ENCODE assay signal across 1 fruit fly cellular context in the genomic region with DNA sequence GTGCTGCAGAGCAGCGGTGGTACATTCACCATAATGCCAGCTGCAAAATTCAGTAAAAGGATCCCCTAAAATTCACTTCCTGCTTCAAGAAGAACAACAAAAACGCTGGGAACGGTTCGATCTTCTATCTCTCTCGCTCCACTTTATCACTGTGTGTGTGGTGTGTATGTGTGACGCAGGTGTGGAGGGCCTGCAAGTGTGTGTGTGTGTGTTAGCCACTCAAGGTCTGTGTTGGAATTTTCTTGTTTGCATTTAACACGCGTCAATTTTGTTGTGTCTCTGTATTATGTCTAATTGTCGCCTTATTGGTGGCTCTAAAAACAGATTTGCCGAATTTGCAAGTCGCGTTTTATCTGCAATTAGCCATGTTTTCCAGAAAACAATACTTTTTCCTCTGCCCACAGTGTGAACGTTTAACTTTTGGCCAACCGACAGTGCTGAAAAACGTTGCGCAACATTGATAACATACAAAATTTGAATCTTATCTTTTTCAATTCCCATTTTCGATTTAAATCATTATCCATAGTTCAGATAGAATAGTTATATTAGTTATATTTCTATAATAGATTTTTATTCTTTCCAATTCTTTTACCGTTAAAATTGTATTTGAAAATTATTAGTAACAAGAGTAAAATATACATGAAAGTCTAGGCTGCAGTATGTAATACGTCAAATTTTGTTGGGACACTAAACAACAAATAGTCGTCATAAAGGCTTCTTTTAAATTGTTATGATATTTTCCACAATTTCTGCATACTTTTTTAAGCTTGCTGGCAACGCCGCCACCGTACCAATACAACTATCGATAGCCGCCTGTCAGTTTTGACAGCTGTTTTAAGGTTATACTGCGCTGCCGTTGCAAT.
TF ChIP-seq lines count a peak whose summit lies in the region.

Afti (minus strand) TSS at position 440 of the 863 bp plus-strand sequence.
ATPsynE (plus strand) TSS at position 698 of the 863 bp plus-strand sequence.

TF ChIP-seq in whole organism, embryonic, 481 proteins besides CTCF, POLR2A, EP300 and RAD21 (continued from another document and continues in another):
- TF ChIP-seq HLHmδ (GFP tag; optimal IDR thresholded peaks at IDR 0.05; lab: Kevin White, UChicago) (no peak), Meics (GFP tag; optimal IDR thresholded peaks at IDR 0.05; lab: Kevin White, UChicago) (peak; percentile 56), gro (GFP tag; optimal IDR thresholded peaks at IDR 0.05; lab: Kevin White, UChicago) (peak; percentile 49), CG6689 (GFP tag; IDR thresholded peaks at IDR 0.05; lab: Robert Waterston, UW) (peak; percentile 54), D19B (GFP tag; optimal IDR thresholded peaks at IDR 0.05; lab: Kevin White, UChicago) (peak; percentile 48), br (optimal IDR thresholded peaks at IDR 0.05; lab: Kevin White, UChicago) (no peak), CG32772 (GFP tag; IDR thresholded peaks at IDR 0.05; lab: Robert Waterston, UW) (peak; percentile 68), CG31441 (GFP tag; IDR thresholded peaks at IDR 0.05; lab: Robert Waterston, UW) (no peak), nerfin-2 (GFP tag; IDR thresholded peaks at IDR 0.05; lab: Robert Waterston, UW; ENCODE audit: partially characterized antibody) (0 out of 2 replicates have a peak, but pooled peaks have one; percentile 28), Xrp1 (GFP tag; IDR thresholded peaks at IDR 0.05; lab: Robert Waterston, UW) (peak; percentile 65; the same call in 1 of the 2 replicates), Fer2 (tag; optimal IDR thresholded peaks at IDR 0.05; lab: Kevin White, UChicago) (peak; percentile 71), sr (GFP tag; IDR thresholded peaks at IDR 0.05; lab: Robert Waterston, UW) (no peak), hbn (GFP tag; IDR thresholded peaks at IDR 0.05; lab: Robert Waterston, UW; ENCODE audit: partially characterized antibody) (peak; percentile 35), ttk (GFP tag; IDR thresholded peaks at IDR 0.05; lab: Robert Waterston, UW) (peak; percentile 72), CG13123 (GFP tag; optimal IDR thresholded peaks at IDR 0.05; lab: Kevin White, UChicago) (no peak), vnd (GFP tag; IDR thresholded peaks at IDR 0.05; lab: Robert Waterston, UW; ENCODE audit: partially characterized antibody) (peak; percentile 46; the same call in 1 of the 3 replicates), gfzf (GFP tag; optimal IDR thresholded peaks at IDR 0.05; lab: Kevin White, UChicago) (peak; percentile 53), lab (GFP tag; optimal IDR thresholded peaks at IDR 0.05; lab: Kevin White, UChicago) (no peak), maf-S (GFP tag; optimal IDR thresholded peaks at IDR 0.05; lab: Kevin White, UChicago) (peak; percentile 37), Gug (GFP tag; IDR thresholded peaks at IDR 0.05; lab: Robert Waterston, UW) (peak; percentile 84), CG4854 (GFP tag; optimal IDR thresholded peaks at IDR 0.05; lab: Kevin White, UChicago) (peak; percentile 57), Pdp1 (GFP tag; optimal IDR thresholded peaks at IDR 0.05; lab: Kevin White, UChicago) (peak; percentile 60 to 76), CG11560 (tag; IDR thresholded peaks at IDR 0.05; lab: Robert Waterston, UW) (peak; percentile 54; the same call in 1 of the 3 replicates), CkIIα-i1 (GFP tag; IDR thresholded peaks at IDR 0.05; lab: Robert Waterston, UW) (no peak), CG6272 (GFP tag; IDR thresholded peaks at IDR 0.05; lab: Robert Waterston, UW) (peak; percentile 67), HLH3B (GFP tag; IDR thresholded peaks at IDR 0.05; lab: Robert Waterston, UW) (peak; percentile 66), esg (GFP tag; conservative IDR thresholded peaks at IDR 0.05; lab: Robert Waterston, UW) (0 out of 2 replicates have a peak, but pooled peaks have one; percentile 12), Oaz (GFP tag; IDR thresholded peaks at IDR 0.05; lab: Robert Waterston, UW) (0 out of 2 replicates have a peak, but pooled peaks have one; percentile 11), sima (GFP tag; optimal IDR thresholded peaks at IDR 0.05; lab: Kevin White, UChicago) (no peak), pzg (GFP tag; optimal IDR thresholded peaks at IDR 0.05; lab: Kevin White, UChicago) (peak; percentile 76), Dll (GFP tag; IDR thresholded peaks at IDR 0.05; lab: Robert Waterston, UW; ENCODE audit: partially characterized antibody) (peak; percentile 53; the same call in 3 of the 4 replicates), CG9932 (GFP tag; IDR thresholded peaks at IDR 0.05; lab: Robert Waterston, UW) (peak; percentile 89), CG4617 (GFP tag; optimal IDR thresholded peaks at IDR 0.05; lab: Kevin White, UChicago; ENCODE audit: borderline replicate concordance) (peak; percentile 79), CG10431 (GFP tag; optimal IDR thresholded peaks at IDR 0.05; lab: Kevin White, UChicago) (peak; percentile 14), bigmax (GFP tag; optimal IDR thresholded peaks at IDR 0.05; lab: Kevin White, UChicago) (peak; percentile 98), CG18599 (GFP tag; optimal IDR thresholded peaks at IDR 0.05; lab: Kevin White, UChicago) (no peak), CG6654 (GFP tag; optimal IDR thresholded peaks at IDR 0.05; lab: Kevin White, UChicago) (peak; percentile 41), CG8388 (GFP tag; optimal IDR thresholded peaks at IDR 0.05; lab: Kevin White, UChicago) (no peak), CG3847 (GFP tag; IDR thresholded peaks at IDR 0.05; lab: Robert Waterston, UW) (peak; percentile 83), hth (optimal IDR thresholded peaks at IDR 0.05; lab: Kevin White, UChicago) (no peak), CG8924 (tag; optimal IDR thresholded peaks at IDR 0.05; lab: Kevin White, UChicago) (peak; percentile 63), Six4 (GFP tag; optimal IDR thresholded peaks at IDR 0.05; lab: Kevin White, UChicago) (peak; percentile 55), Spps (tag; optimal IDR thresholded peaks at IDR 0.05; lab: Kevin White, UChicago) (no peak), pros (GFP tag; optimal IDR thresholded peaks at IDR 0.05; lab: Kevin White, UChicago) (no peak), ab (GFP tag; optimal IDR thresholded peaks at IDR 0.05; lab: Kevin White, UChicago) (no peak), trem (tag; optimal IDR thresholded peaks at IDR 0.05; lab: Kevin White, UChicago) (peak; percentile 74), kay (GFP tag; optimal IDR thresholded peaks at IDR 0.05; lab: Kevin White, UChicago) (peak; percentile 25), crol (GFP tag; IDR thresholded peaks at IDR 0.05; lab: Robert Waterston, UW) (no peak), CG16813 (GFP tag; IDR thresholded peaks at IDR 0.05; lab: Robert Waterston, UW; ENCODE audit: partially characterized antibody) (peak; percentile 69), so (GFP tag; IDR thresholded peaks at IDR 0.05; lab: Robert Waterston, UW) (0 out of 3 replicates have a peak, but pooled peaks have one; percentile 20), CG10321 (GFP tag; IDR thresholded peaks at IDR 0.05; lab: Robert Waterston, UW) (no peak), CG11247 (GFP tag; IDR thresholded peaks at IDR 0.05; lab: Robert Waterston, UW) (peak; percentile 62), ATbp (GFP tag; optimal IDR thresholded peaks at IDR 0.05; lab: Kevin White, UChicago) (peak; percentile 34), lola (GFP tag; optimal IDR thresholded peaks at IDR 0.05; lab: Kevin White, UChicago) (peak in 1 of 3 experiments; percentile 55), corto (GFP tag; optimal IDR thresholded peaks at IDR 0.05; lab: Kevin White, UChicago) (no peak), sens-2 (GFP tag; IDR thresholded peaks at IDR 0.05; lab: Robert Waterston, UW) (no peak), pnt (GFP tag; optimal IDR thresholded peaks at IDR 0.05; lab: Kevin White, UChicago) (peak; percentile 75), klu (GFP tag; IDR thresholded peaks at IDR 0.05; lab: Robert Waterston, UW) (no peak), Bdp1 (GFP tag; optimal IDR thresholded peaks at IDR 0.05; lab: Kevin White, UChicago) (peak; percentile 56), Mad (GFP tag; optimal IDR thresholded peaks at IDR 0.05; lab: Kevin White, UChicago) (peak; percentile 58), CG14050 (GFP tag; IDR thresholded peaks at IDR 0.05; lab: Robert Waterston, UW) (peak; percentile 40; the same call in 1 of the 3 replicates), Taf1 (GFP tag; IDR thresholded peaks at IDR 0.05; lab: Robert Waterston, UW) (peak; percentile 51), CG6683 (GFP tag; optimal IDR thresholded peaks at IDR 0.05; lab: Kevin White, UChicago) (no peak), CG17328 (GFP tag; IDR thresholded peaks at IDR 0.05; lab: Robert Waterston, UW) (peak; percentile 51), tx (GFP tag; optimal IDR thresholded peaks at IDR 0.05; lab: Kevin White, UChicago) (peak; percentile 19), cg (GFP tag; optimal IDR thresholded peaks at IDR 0.05; lab: Kevin White, UChicago) (peak; percentile 99), CG1792 (GFP tag; optimal IDR thresholded peaks at IDR 0.05; lab: Kevin White, UChicago) (peak; percentile 46), fu2 (GFP tag; optimal IDR thresholded peaks at IDR 0.05; lab: Kevin White, UChicago) (peak; percentile 59), cato (GFP tag; optimal IDR thresholded peaks at IDR 0.05; lab: Kevin White, UChicago; ENCODE audit: borderline replicate concordance) (peak; percentile 8), CG4360 (GFP tag; IDR thresholded peaks at IDR 0.05; lab: Robert Waterston, UW) (peak; percentile 77), B-H2 (GFP tag; optimal IDR thresholded peaks at IDR 0.05; lab: Kevin White, UChicago) (peak; percentile 81), ind (GFP tag; optimal IDR thresholded peaks at IDR 0.05; lab: Kevin White, UChicago) (peak; percentile 80), aop (GFP tag; IDR thresholded peaks at IDR 0.05; lab: Robert Waterston, UW) (0 out of 2 replicates have a peak, but pooled peaks have one; percentile 25), inv (GFP tag; IDR thresholded peaks at IDR 0.05; lab: Robert Waterston, UW; ENCODE audit: partially characterized antibody) (peak; percentile 65), gt (GFP tag; IDR thresholded peaks at IDR 0.05; lab: Robert Waterston, UW) (no peak), BtbVII (GFP tag; optimal IDR thresholded peaks at IDR 0.05; lab: Kevin White, UChicago) (no peak), CG16779 (GFP tag; IDR thresholded peaks at IDR 0.05; lab: Robert Waterston, UW) (0 out of 2 replicates have a peak, but pooled peaks have one; percentile 14), run (tag; optimal IDR thresholded peaks at IDR 0.05; lab: Kevin White, UChicago) (no peak), CG3407 (GFP tag; optimal IDR thresholded peaks at IDR 0.05; lab: Kevin White, UChicago) (no peak), Abd-B (GFP tag; optimal IDR thresholded peaks at IDR 0.05; lab: Kevin White, UChicago) (no peak), CG4328 (GFP tag; optimal IDR thresholded peaks at IDR 0.05; lab: Kevin White, UChicago) (peak; percentile 42), CG3163 (GFP tag; optimal IDR thresholded peaks at IDR 0.05; lab: Kevin White, UChicago) (peak; percentile 57), CG3726 (GFP tag; IDR thresholded peaks at IDR 0.05; lab: Robert Waterston, UW) (no peak), Ada2b (GFP tag; IDR thresholded peaks at IDR 0.05; lab: Robert Waterston, UW) (peak; percentile 18; the same call in 1 of the 2 replicates), Hr3 (GFP tag; optimal IDR thresholded peaks at IDR 0.05; lab: Kevin White, UChicago) (peak; percentile 73), Dek (tag; optimal IDR thresholded peaks at IDR 0.05; lab: Kevin White, UChicago) (peak; percentile 54), mirr (GFP tag; optimal IDR thresholded peaks at IDR 0.05; lab: Kevin White, UChicago) (peak; percentile 46), CrebB (tag; optimal IDR thresholded peaks at IDR 0.05; lab: Kevin White, UChicago) (no peak), CoRest (tag; optimal IDR thresholded peaks at IDR 0.05; lab: Kevin White, UChicago) (peak; percentile 79), Optix (GFP tag; IDR thresholded peaks at IDR 0.05; lab: Robert Waterston, UW) (no peak), CG31388 (GFP tag; optimal IDR thresholded peaks at IDR 0.05; lab: Kevin White, UChicago) (peak; percentile 49), da (GFP tag; optimal IDR thresholded peaks at IDR 0.05; lab: Kevin White, UChicago) (no peak), CG9609 (GFP tag; optimal IDR thresholded peaks at IDR 0.05; lab: Kevin White, UChicago) (peak; percentile 63), tio (GFP tag; optimal IDR thresholded peaks at IDR 0.05; lab: Kevin White, UChicago) (no peak), slbo (GFP tag; IDR thresholded peaks at IDR 0.05; lab: Robert Waterston, UW) (peak; percentile 87), CG12942 (GFP tag; optimal IDR thresholded peaks at IDR 0.05; lab: Kevin White, UChicago) (peak; percentile 65), CG12744 (GFP tag; optimal IDR thresholded peaks at IDR 0.05; lab: Kevin White, UChicago) (no peak), CG9727 (GFP tag; optimal IDR thresholded peaks at IDR 0.05; lab: Kevin White, UChicago) (peak; percentile 71), CG4424 (GFP tag; optimal IDR thresholded peaks at IDR 0.05; lab: Kevin White, UChicago) (peak; percentile 64), CG8290 (GFP tag; optimal IDR thresholded peaks at IDR 0.05; lab: Kevin White, UChicago) (no peak), CG8290 (tag; optimal IDR thresholded peaks at IDR 0.05; lab: Kevin White, UChicago) (no peak), CG15011 (GFP tag; optimal IDR thresholded peaks at IDR 0.05; lab: Kevin White, UChicago) (no peak), NFAT (GFP tag; IDR thresholded peaks at IDR 0.05; lab: Robert Waterston, UW) (peak; percentile 65), jigr1 (GFP tag; IDR thresholded peaks at IDR 0.05; lab: Robert Waterston, UW) (no peak), tll (GFP tag; optimal IDR thresholded peaks at IDR 0.05; lab: Kevin White, UChicago) (no peak), Chrac-16 (GFP tag; optimal IDR thresholded peaks at IDR 0.05; lab: Kevin White, UChicago) (peak; percentile 69), sim (GFP tag; IDR thresholded peaks at IDR 0.05; lab: Robert Waterston, UW) (no peak), twi (tag; optimal IDR thresholded peaks at IDR 0.05; lab: Kevin White, UChicago) (peak; percentile 45), kah (GFP tag; optimal IDR thresholded peaks at IDR 0.05; lab: Kevin White, UChicago) (no peak), crp (GFP tag; optimal IDR thresholded peaks at IDR 0.05; lab: Kevin White, UChicago) (peak; percentile 24 to 79), Doc2 (GFP tag; IDR thresholded peaks at IDR 0.05; lab: Robert Waterston, UW) (no peak), CG10979 (tag; optimal IDR thresholded peaks at IDR 0.05; lab: Kevin White, UChicago) (peak; percentile 46), amos (GFP tag; IDR thresholded peaks at IDR 0.05; lab: Robert Waterston, UW; ENCODE audit: partially characterized antibody) (peak; percentile 76), grau (tag; optimal IDR thresholded peaks at IDR 0.05; lab: Kevin White, UChicago) (peak; percentile 70), CG9817 (tag; optimal IDR thresholded peaks at IDR 0.05; lab: Kevin White, UChicago) (peak; percentile 85), CG12104 (GFP tag; optimal IDR thresholded peaks at IDR 0.05; lab: Kevin White, UChicago) (peak; percentile 60), trh (GFP tag; optimal IDR thresholded peaks at IDR 0.05; lab: Kevin White, UChicago) (peak; percentile 38), org-1 (GFP tag; optimal IDR thresholded peaks at IDR 0.05; lab: Kevin White, UChicago) (no peak)
